Worm (Caenorhabditis elegans): ENCODE measurements around the gene unc-58.

ce11 chrX:10130159-10130558 lies 2.8 kb downstream of the unc-58 start:
- no peak for TF ChIP-seq efl-1 (optimal IDR thresholded peaks at IDR 0.05)
- no peak for TF ChIP-seq efl-1 (GFP tag; optimal IDR thresholded peaks at IDR 0.05 in 1 of 2)
- TF ChIP-seq nhr-237 (tag; optimal IDR thresholded peaks at IDR 0.05) = no peak
- TF ChIP-seq pag-3 (tag; optimal IDR thresholded peaks at IDR 0.05; ENCODE audit: borderline replicate concordance, insufficient read depth) = no peak
- TF ChIP-seq grh-1 (GFP tag; IDR thresholded peaks at IDR 0.05) = no peak

All from whole organism, L1 larva.